Fruit fly (Drosophila melanogaster): Measurements from ENCODE around the gene CG15443.

Gene CG15443

dm6 chr2L:4417982-4418381 is 45.3 kb downstream of the CG15443 start (continued):
- TF ChIP-seq lola (GFP tag; optimal IDR thresholded peaks at IDR 0.05) = no peak
- TF ChIP-seq Usf (GFP tag; optimal IDR thresholded peaks at IDR 0.05) = no peak
- 0 out of 2 replicates have a peak, but pooled peaks have one; percentile 12 for TF ChIP-seq CG10321 (GFP tag; IDR thresholded peaks at IDR 0.05)
- TF ChIP-seq CG32532 (GFP tag; IDR thresholded peaks at IDR 0.05) = peak; percentile 45; the same call in 1 of the 2 replicates
- TF ChIP-seq knrl (GFP tag; IDR thresholded peaks at IDR 0.05; ENCODE audit: partially characterized antibody) = no peak
- TF ChIP-seq Chrac-16 (GFP tag; optimal IDR thresholded peaks at IDR 0.05) = no peak
- no peak for TF ChIP-seq gcm (GFP tag; optimal IDR thresholded peaks at IDR 0.05)
- TF ChIP-seq CTCF (GFP tag; optimal IDR thresholded peaks at IDR 0.05) = peak; percentile 94
- TF ChIP-seq CG10431 (GFP tag; optimal IDR thresholded peaks at IDR 0.05) = no peak
- TF ChIP-seq CG15479 (GFP tag; optimal IDR thresholded peaks at IDR 0.05) = no peak
- TF ChIP-seq zen2 (GFP tag; IDR thresholded peaks at IDR 0.05; ENCODE audit: partially characterized antibody) = no peak
- TF ChIP-seq CG9817 (tag; optimal IDR thresholded peaks at IDR 0.05) = no peak
- no peak for TF ChIP-seq tna (GFP tag; IDR thresholded peaks at IDR 0.05; ENCODE audit: partially characterized antibody)
- no peak for TF ChIP-seq salm (tag; optimal IDR thresholded peaks at IDR 0.05)
- TF ChIP-seq CG6654 (GFP tag; optimal IDR thresholded peaks at IDR 0.05) = no peak
- TF ChIP-seq Side (GFP tag; optimal IDR thresholded peaks at IDR 0.05) = no peak
- no peak for TF ChIP-seq Sry-δ (GFP tag; optimal IDR thresholded peaks at IDR 0.05)
- no peak for TF ChIP-seq CG11695 (GFP tag; IDR thresholded peaks at IDR 0.05)
- TF ChIP-seq p53 (GFP tag; optimal IDR thresholded peaks at IDR 0.05) = no peak
- TF ChIP-seq CG18476 (GFP tag; optimal IDR thresholded peaks at IDR 0.05) = no peak
- TF ChIP-seq Hey (tag; optimal IDR thresholded peaks at IDR 0.05) = no peak
- peak; percentile 39; the same call in 1 of the 2 replicates for TF ChIP-seq Ptx1 (GFP tag; IDR thresholded peaks at IDR 0.05)
- no peak for TF ChIP-seq CrebB (tag; optimal IDR thresholded peaks at IDR 0.05)
- no peak for TF ChIP-seq Antp (GFP tag; optimal IDR thresholded peaks at IDR 0.05)
- no peak for TF ChIP-seq NC2β (GFP tag; optimal IDR thresholded peaks at IDR 0.05)
- no peak for TF ChIP-seq B-H2 (GFP tag; optimal IDR thresholded peaks at IDR 0.05)
- no peak for TF ChIP-seq amos (GFP tag; IDR thresholded peaks at IDR 0.05; ENCODE audit: partially characterized antibody)
- TF ChIP-seq CG3163 (GFP tag; optimal IDR thresholded peaks at IDR 0.05) = no peak
- no peak for TF ChIP-seq CG6791 (GFP tag; IDR thresholded peaks at IDR 0.05; ENCODE audit: partially characterized antibody)
- no peak for TF ChIP-seq repo (GFP tag; optimal IDR thresholded peaks at IDR 0.05)
- TF ChIP-seq trem (tag; optimal IDR thresholded peaks at IDR 0.05) = no peak
- TF ChIP-seq toy (GFP tag; IDR thresholded peaks at IDR 0.05) = no peak
- TF ChIP-seq CG6272 (GFP tag; IDR thresholded peaks at IDR 0.05) = peak; percentile 38
- no peak for TF ChIP-seq al (GFP tag; IDR thresholded peaks at IDR 0.05)
- no peak for TF ChIP-seq Hr78 (GFP tag; optimal IDR thresholded peaks at IDR 0.05)

DNA sequence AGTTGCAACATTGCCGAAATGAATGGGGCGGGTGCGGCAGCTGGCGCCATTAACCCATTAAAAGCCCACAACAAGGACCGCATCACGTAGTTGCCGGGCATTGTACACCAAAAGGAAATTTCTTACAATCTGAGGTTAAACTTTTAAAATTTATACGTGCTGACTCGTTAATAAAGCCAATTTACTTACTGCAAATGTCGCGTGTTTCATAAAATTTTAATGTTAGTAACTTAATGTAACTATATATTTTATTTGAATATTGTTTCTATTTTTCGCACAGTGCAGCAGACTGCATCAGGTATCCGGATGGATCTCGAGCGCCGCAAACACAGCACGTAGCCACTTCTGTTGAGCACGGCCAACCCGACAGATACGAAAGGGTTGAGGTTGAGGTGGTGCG is 46.3 kb downstream of the CG15443 start:
- TF ChIP-seq bsh (GFP tag; optimal IDR thresholded peaks at IDR 0.05) (peak in 1 of 2 experiments; percentile 41), hbn (GFP tag; IDR thresholded peaks at IDR 0.05; ENCODE audit: partially characterized antibody) (no peak), Max (GFP tag; optimal IDR thresholded peaks at IDR 0.05) (no peak), Drgx (GFP tag; IDR thresholded peaks at IDR 0.05) (peak; percentile 25; the same call in 1 of the 2 replicates), CG10267 (tag; optimal IDR thresholded peaks at IDR 0.05) (no peak), Sox102F (GFP tag; optimal IDR thresholded peaks at IDR 0.05) (no peak)

Data from whole organism, embryonic.